Worm (Caenorhabditis elegans): Measurements from ENCODE around the gene thoc-2.

DNA sequence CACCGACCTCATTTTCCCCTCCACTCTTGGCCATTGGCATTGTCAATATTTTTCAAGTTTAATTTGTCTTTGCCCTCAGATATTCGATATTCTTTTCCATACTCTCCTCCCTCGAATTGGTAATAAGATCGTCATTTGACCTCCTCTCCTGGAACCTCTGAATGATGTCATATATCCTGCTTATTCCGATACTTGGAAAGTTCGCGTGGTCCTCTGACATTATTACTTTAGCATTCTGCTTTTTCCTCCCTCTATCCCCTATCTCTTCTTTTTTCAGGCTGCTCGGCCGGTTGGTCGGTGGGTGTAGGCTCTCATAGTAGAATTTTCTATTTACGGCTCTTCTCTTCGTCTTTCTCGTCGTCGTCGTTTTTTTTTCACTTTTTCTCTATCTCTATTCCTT is 15.4 kb upstream of the thoc-2 start:
- TF ChIP-seq unc-62 (GFP tag; optimal IDR thresholded peaks at IDR 0.05): no peak
- no peak for TF ChIP-seq lin-13 (tag; optimal IDR thresholded peaks at IDR 0.05)
- no peak for TF ChIP-seq mab-5 (tag; optimal IDR thresholded peaks at IDR 0.05)
- TF ChIP-seq nhr-237 (tag; optimal IDR thresholded peaks at IDR 0.05): no peak
- TF ChIP-seq nhr-12 (tag; optimal IDR thresholded peaks at IDR 0.05): no peak
- no peak for TF ChIP-seq sptf-1 (tag; optimal IDR thresholded peaks at IDR 0.05)
- TF ChIP-seq drap-1 (GFP tag; optimal IDR thresholded peaks at IDR 0.05): no peak
- no peak for TF ChIP-seq mep-1 (tag; optimal IDR thresholded peaks at IDR 0.05)
- TF ChIP-seq cnd-1 (tag; optimal IDR thresholded peaks at IDR 0.05): no peak
- TF ChIP-seq nhr-76 (tag; optimal IDR thresholded peaks at IDR 0.05): no peak
- TF ChIP-seq ztf-11 (tag; optimal IDR thresholded peaks at IDR 0.05): no peak
- no peak for TF ChIP-seq pha-4 (tag; optimal IDR thresholded peaks at IDR 0.05)
